Fruit fly (Drosophila melanogaster): Measurements from ENCODE around the gene CG33158.
A peak's percentile ranks its signal among the peaks of the same experiment; 100 is the strongest.

Gene CG33158

dm6 chr3L:16495989-16496797 is 76.8 kb downstream of the CG33158 start, which contains the start of gene CG42514:
CG42514 (minus strand) TSS chr3L:16496236.
- TF ChIP-seq dsx (GFP tag; optimal IDR thresholded peaks at IDR 0.05; ENCODE audit: poor library complexity, severe bottlenecking) = no peak
- no peak for TF ChIP-seq CG15336 (GFP tag; IDR thresholded peaks at IDR 0.05)
- TF ChIP-seq svp (GFP tag) = peak; percentile 77
- TF ChIP-seq Eip78C (GFP tag) = peak; percentile 72

- TF ChIP-seq esn (GFP tag; optimal IDR thresholded peaks at IDR 0.05) = no peak
- no peak for TF ChIP-seq CG15336 (GFP tag; IDR thresholded peaks at IDR 0.05)
- no peak for TF ChIP-seq Met (GFP tag; optimal IDR thresholded peaks at IDR 0.05)
- TF ChIP-seq Eip93F (GFP tag; optimal IDR thresholded peaks at IDR 0.05) = no peak
- TF ChIP-seq CG11294 (GFP tag; IDR thresholded peaks at IDR 0.05) = no peak
- no peak for TF ChIP-seq CG8632 (GFP tag; optimal IDR thresholded peaks at IDR 0.05)
- TF ChIP-seq fd85E (GFP tag; optimal IDR thresholded peaks at IDR 0.05) = no peak
- TF ChIP-seq Smox (GFP tag; optimal IDR thresholded peaks at IDR 0.05) = no peak
- no peak for TF ChIP-seq CG1621 (tag; optimal IDR thresholded peaks at IDR 0.05)
- TF ChIP-seq CG34406 (GFP tag; optimal IDR thresholded peaks at IDR 0.05) = no peak
- TF ChIP-seq CG6792 (GFP tag; optimal IDR thresholded peaks at IDR 0.05) = no peak
- no peak for TF ChIP-seq Sox14 (GFP tag; optimal IDR thresholded peaks at IDR 0.05)
- no peak for TF ChIP-seq CG4318 (GFP tag; optimal IDR thresholded peaks at IDR 0.05)
- TF ChIP-seq fkh (GFP tag; optimal IDR thresholded peaks at IDR 0.05) = peak; percentile 18
- no peak for TF ChIP-seq acj6 (GFP tag; optimal IDR thresholded peaks at IDR 0.05)
- no peak for TF ChIP-seq Blimp-1 (GFP tag; optimal IDR thresholded peaks at IDR 0.05)
- TF ChIP-seq net (GFP tag; optimal IDR thresholded peaks at IDR 0.05) = no peak
- no peak for TF ChIP-seq spab (GFP tag; optimal IDR thresholded peaks at IDR 0.05)
- no peak for TF ChIP-seq eg (GFP tag; IDR thresholded peaks at IDR 0.05)
- no peak for TF ChIP-seq CG3032 (tag; optimal IDR thresholded peaks at IDR 0.05)
- no peak for TF ChIP-seq Hr39 (GFP tag; optimal IDR thresholded peaks at IDR 0.05)
- TF ChIP-seq CG6854 (GFP tag; optimal IDR thresholded peaks at IDR 0.05) = no peak
- no peak for TF ChIP-seq vri (GFP tag; optimal IDR thresholded peaks at IDR 0.05)
- TF ChIP-seq ss (GFP tag; optimal IDR thresholded peaks at IDR 0.05) = no peak
- peak; percentile 17 for TF ChIP-seq OdsH (GFP tag; optimal IDR thresholded peaks at IDR 0.05)
- TF ChIP-seq CG9139 (GFP tag; optimal IDR thresholded peaks at IDR 0.05) = no peak
- TF ChIP-seq achi (GFP tag; optimal IDR thresholded peaks at IDR 0.05) = peak; percentile 7
- TF ChIP-seq CG10631 (GFP tag; optimal IDR thresholded peaks at IDR 0.05) = peak; percentile 21
- peak; percentile 45 for TF ChIP-seq CG32006 (GFP tag; optimal IDR thresholded peaks at IDR 0.05)
- peak; percentile 24 for TF ChIP-seq Hr4 (GFP tag; optimal IDR thresholded peaks at IDR 0.05)
- no peak for TF ChIP-seq CG6163 (GFP tag; IDR thresholded peaks at IDR 0.05)
- TF ChIP-seq fd59A (GFP tag; optimal IDR thresholded peaks at IDR 0.05) = no peak
- no peak for TF ChIP-seq topi (GFP tag; optimal IDR thresholded peaks at IDR 0.05)
- no peak for TF ChIP-seq Gug (GFP tag; IDR thresholded peaks at IDR 0.05)
- TF ChIP-seq lz (GFP tag; optimal IDR thresholded peaks at IDR 0.05) = no peak
These were observed 77.9 kb downstream of the CG33158 start, which contains the start of gene st for dm6 chr3L:16497198-16497701. st (plus strand) TSS chr3L:16497651.

- no peak for TF ChIP-seq vri (GFP tag; optimal IDR thresholded peaks at IDR 0.05)
- no peak for TF ChIP-seq topi (GFP tag; optimal IDR thresholded peaks at IDR 0.05)
- TF ChIP-seq CG9139 (GFP tag; optimal IDR thresholded peaks at IDR 0.05) = no peak
- no peak for TF ChIP-seq CG7368 (GFP tag; optimal IDR thresholded peaks at IDR 0.05)
- no peak for TF ChIP-seq CG8632 (GFP tag; optimal IDR thresholded peaks at IDR 0.05)
- TF ChIP-seq CG4318 (GFP tag; optimal IDR thresholded peaks at IDR 0.05) = peak; percentile 17
- no peak for TF ChIP-seq net (GFP tag; optimal IDR thresholded peaks at IDR 0.05)
- no peak for TF ChIP-seq CG3032 (tag; optimal IDR thresholded peaks at IDR 0.05)
- TF ChIP-seq acj6 (GFP tag; optimal IDR thresholded peaks at IDR 0.05) = no peak
- peak; percentile 35 for TF ChIP-seq OdsH (GFP tag; optimal IDR thresholded peaks at IDR 0.05)
- TF ChIP-seq Ets96B (tag; optimal IDR thresholded peaks at IDR 0.05) = no peak
- no peak for TF ChIP-seq CG6854 (GFP tag; optimal IDR thresholded peaks at IDR 0.05)
- TF ChIP-seq CG3919 (GFP tag; optimal IDR thresholded peaks at IDR 0.05) = peak; percentile 30
- no peak for TF ChIP-seq Lpt (GFP tag; optimal IDR thresholded peaks at IDR 0.05)
- peak; percentile 36 for TF ChIP-seq cyc (GFP tag; optimal IDR thresholded peaks at IDR 0.05)
- TF ChIP-seq achi (GFP tag; optimal IDR thresholded peaks at IDR 0.05) = peak; percentile 4
- peak; percentile 73 for TF ChIP-seq fkh (GFP tag; optimal IDR thresholded peaks at IDR 0.05)
- TF ChIP-seq CG6792 (GFP tag; optimal IDR thresholded peaks at IDR 0.05) = no peak
- TF ChIP-seq CG11294 (GFP tag; IDR thresholded peaks at IDR 0.05) = no peak
- TF ChIP-seq spab (GFP tag; optimal IDR thresholded peaks at IDR 0.05) = no peak
- no peak for TF ChIP-seq Sox102F (GFP tag; optimal IDR thresholded peaks at IDR 0.05)
- no peak for TF ChIP-seq Gug (GFP tag; IDR thresholded peaks at IDR 0.05)
- no peak for TF ChIP-seq CG11902 (GFP tag; optimal IDR thresholded peaks at IDR 0.05)
- TF ChIP-seq CG8319 (GFP tag; optimal IDR thresholded peaks at IDR 0.05) = no peak
These were observed 114.5 kb downstream of the CG33158 start for dm6 chr3L:16533932-16534331.
